Fruit fly (Drosophila melanogaster) whole organism, embryonic: ENCODE measurements around the gene Or82a.
A peak's percentile ranks its signal among the peaks of the same experiment; 100 is the strongest.

Source experiments
- Asciz ChIP-seq: fragments of 200-800 bp; sonication (Bioruptor generic); optimal IDR thresholded peaks from 2 replicates; lab custom pipeline; 2017; ENCODE audit warnings: missing biosample characterization, mild to moderate bottlenecking, missing genetic modification characterization, missing genetic modification reagents
- Atf-2 ChIP-seq: fragments of 200-800 bp; sonication (Bioruptor generic); optimal IDR thresholded peaks from 2 replicates; lab custom pipeline; 2016; ENCODE audit warnings: missing biosample characterization, missing genetic modification characterization
- CG10979 ChIP-seq: fragments of 200-800 bp; sonication (Bioruptor generic); optimal IDR thresholded peaks from 2 replicates; lab custom pipeline; 2018; ENCODE audit warnings: missing biosample characterization, mild to moderate bottlenecking, missing genetic modification characterization, moderate library complexity
- CG12219 ChIP-seq: fragments of 200-800 bp; sonication (Bioruptor generic); optimal IDR thresholded peaks from 3 replicates; lab custom pipeline; 2018; ENCODE audit warnings: missing biosample characterization, mild to moderate bottlenecking, missing genetic modification characterization
- CG14050 ChIP-seq: fragments of 200-800 bp; sonication (Bioruptor generic); IDR thresholded peaks from 3 replicates; pipeline ENCODE4 v1.3.6; 2022; ENCODE audit warnings: missing biosample characterization, missing genetic modification characterization
- CG15479 ChIP-seq: fragments of 200-800 bp; sonication (Bioruptor generic); optimal IDR thresholded peaks from 3 replicates; lab custom pipeline; 2019; ENCODE audit warnings: missing biosample characterization, mild to moderate bottlenecking, missing genetic modification characterization, moderate library complexity
- CG15514 ChIP-seq: fragments of 200-800 bp; sonication (Bioruptor generic); optimal IDR thresholded peaks from 3 replicates; lab custom pipeline; 2017; ENCODE audit warnings: missing biosample characterization, missing genetic modification characterization, mild to moderate bottlenecking, moderate library complexity, missing genetic modification reagents
- CG17612 ChIP-seq: fragments of 200-800 bp; sonication (Bioruptor generic); IDR thresholded peaks from 2 replicates; pipeline ENCODE4 v1.3.6; 2022; ENCODE audit warnings: missing biosample characterization, missing genetic modification characterization
- CG17912 ChIP-seq: fragments of 200-800 bp; sonication (Bioruptor generic); optimal IDR thresholded peaks from 2 replicates; lab custom pipeline; 2018; ENCODE audit warnings: missing biosample characterization, mild to moderate bottlenecking, missing genetic modification characterization
- CG32532 ChIP-seq: fragments of 200-800 bp; sonication (Bioruptor generic); IDR thresholded peaks from 2 replicates; pipeline ENCODE4 v1.3.6; 2022; ENCODE audit warnings: missing biosample characterization, missing genetic modification characterization
- CG34422 ChIP-seq: fragments of 200-800 bp; sonication (Bioruptor generic); IDR thresholded peaks from 3 replicates; pipeline ENCODE4 v1.3.6; 2022; ENCODE audit warnings: missing biosample characterization, missing genetic modification characterization
- CG3995 ChIP-seq: fragments of 200-800 bp; sonication (Bioruptor generic); optimal IDR thresholded peaks from 3 replicates; lab custom pipeline; 2016; ENCODE audit warnings: missing biosample characterization, missing genetic modification characterization
- CG42726 ChIP-seq: fragments of 200-800 bp; sonication (Bioruptor generic); IDR thresholded peaks from 2 replicates; pipeline ENCODE4 v1.3.6; 2022; ENCODE audit warnings: missing biosample characterization, missing genetic modification characterization; ENCODE audit not compliant: partially characterized antibody
- CG4820 ChIP-seq: fragments of 200-800 bp; sonication (Bioruptor generic); optimal IDR thresholded peaks from 3 replicates; lab custom pipeline; 2016; ENCODE audit warnings: missing biosample characterization, missing genetic modification characterization
- CG5180 ChIP-seq: fragments of 200-800 bp; sonication (Bioruptor generic); optimal IDR thresholded peaks from 3 replicates; lab custom pipeline; 2017; ENCODE audit warnings: missing biosample characterization, missing genetic modification characterization, mild to moderate bottlenecking, moderate library complexity, missing genetic modification reagents
- CG7372 ChIP-seq: fragments of 200-800 bp; sonication (Bioruptor generic); IDR thresholded peaks from 2 replicates; pipeline ENCODE4 v1.3.6; 2022; ENCODE audit warnings: missing biosample characterization, missing genetic modification characterization
- CG7987 ChIP-seq: fragments of 200-800 bp; sonication (Bioruptor generic); optimal IDR thresholded peaks from 2 replicates; lab custom pipeline; 2018; ENCODE audit warnings: missing biosample characterization, mild to moderate bottlenecking, missing genetic modification characterization, moderate library complexity
- CG8290 ChIP-seq, 3 experiments: fragments of 200-800 bp; sonication (Bioruptor generic); optimal IDR thresholded peaks; 2 replicates each; lab custom pipeline; 2016 to 2019; ENCODE audit warnings: missing biosample characterization in 3 of 3, missing genetic modification characterization in 3 of 3, mild to moderate bottlenecking in 2 of 3, moderate library complexity in 1 of 3
- CG8359 ChIP-seq: fragments of 200-800 bp; sonication (Bioruptor generic); optimal IDR thresholded peaks from 2 replicates; lab custom pipeline; 2017; ENCODE audit warnings: missing biosample characterization, mild to moderate bottlenecking, missing genetic modification characterization, borderline replicate concordance
- CG8478 ChIP-seq: fragments of >200 bp; optimal IDR thresholded peaks from 2 replicates; lab custom pipeline; 2018
- CG8944 ChIP-seq: fragments of 200-800 bp; sonication (Bioruptor generic); optimal IDR thresholded peaks from 3 replicates; lab custom pipeline; 2016; ENCODE audit warnings: missing biosample characterization, missing genetic modification characterization
- CkIIα-i1 ChIP-seq: fragments of 200-800 bp; sonication (Bioruptor generic); IDR thresholded peaks from 2 replicates; pipeline ENCODE4 v1.3.6; 2022; ENCODE audit warnings: missing biosample characterization, missing genetic modification characterization
- Dip2 ChIP-seq: fragments of 200-800 bp; sonication (Bioruptor generic); IDR thresholded peaks from 2 replicates; pipeline ENCODE4 v1.3.6; 2022; ENCODE audit warnings: missing biosample characterization, missing genetic modification characterization
- Dref ChIP-seq: fragments of 200-800 bp; sonication (Bioruptor generic); IDR thresholded peaks from 2 replicates; pipeline ENCODE4 v1.3.6; 2022; ENCODE audit warnings: missing biosample characterization, missing genetic modification characterization
- Hey ChIP-seq: fragments of 200-800 bp; sonication (Bioruptor generic); optimal IDR thresholded peaks from 3 replicates; lab custom pipeline; 2018; ENCODE audit warnings: missing biosample characterization, mild to moderate bottlenecking, missing genetic modification characterization
- Hsf ChIP-seq: fragments of 200-800 bp; sonication (Bioruptor generic); optimal IDR thresholded peaks from 3 replicates; lab custom pipeline; 2016; ENCODE audit warnings: missing biosample characterization, missing genetic modification characterization
- MTF-1 ChIP-seq: fragments of 200-800 bp; sonication (Bioruptor generic); optimal IDR thresholded peaks from 2 replicates; lab custom pipeline; 2018; ENCODE audit warnings: missing biosample characterization, mild to moderate bottlenecking, missing genetic modification characterization, borderline replicate concordance
- Meics ChIP-seq: fragments of 200-800 bp; sonication (Bioruptor generic); optimal IDR thresholded peaks from 2 replicates; lab custom pipeline; 2017; ENCODE audit warnings: missing biosample characterization, mild to moderate bottlenecking, missing genetic modification characterization
- Scr ChIP-seq: fragments of 200-800 bp; sonication (Bioruptor generic); IDR thresholded peaks from 2 replicates; pipeline ENCODE4 v1.3.6; 2022; ENCODE audit warnings: missing biosample characterization, missing genetic modification characterization; ENCODE audit not compliant: partially characterized antibody
- Vsx1 ChIP-seq: fragments of 200-800 bp; sonication (Bioruptor generic); optimal IDR thresholded peaks from 2 replicates; lab custom pipeline; 2017; ENCODE audit warnings: missing biosample characterization, mild to moderate bottlenecking, missing genetic modification characterization, missing genetic modification reagents
- bcd ChIP-seq: fragments of 200-800 bp; sonication (Bioruptor generic); optimal IDR thresholded peaks from 2 replicates; lab custom pipeline; 2017; ENCODE audit warnings: missing biosample characterization, mild to moderate bottlenecking, missing genetic modification characterization
- cad ChIP-seq: fragments of >200 bp; optimal IDR thresholded peaks from 2 replicates; lab custom pipeline; 2017; ENCODE audit warnings: missing biosample characterization, missing genetic modification characterization
- chinmo ChIP-seq: fragments of 200-800 bp; sonication (Bioruptor generic); IDR thresholded peaks from 4 replicates; pipeline ENCODE4 v1.3.6; 2022; ENCODE audit warnings: missing biosample characterization, missing genetic modification characterization; ENCODE audit not compliant: partially characterized antibody
- chm ChIP-seq: fragments of 200-800 bp; sonication (Bioruptor generic); IDR thresholded peaks from 2 replicates; pipeline ENCODE4 v1.3.6; 2022; ENCODE audit warnings: missing biosample characterization, missing genetic modification characterization
- esg ChIP-seq: fragments of 200-800 bp; sonication (Bioruptor generic); conservative IDR thresholded peaks from 2 replicates; pipeline ENCODE4 v1.3.6; 2022; ENCODE audit warnings: missing biosample characterization, missing genetic modification characterization
- exex ChIP-seq: fragments of 200-800 bp; sonication (Bioruptor generic); optimal IDR thresholded peaks from 4 replicates; lab custom pipeline; 2018; ENCODE audit warnings: missing biosample characterization, mild to moderate bottlenecking, missing genetic modification characterization, moderate library complexity
- fd64A ChIP-seq: fragments of 200-800 bp; sonication (Bioruptor generic); optimal IDR thresholded peaks from 3 replicates; lab custom pipeline; 2018; ENCODE audit warnings: missing biosample characterization, mild to moderate bottlenecking, missing genetic modification characterization
- gsb ChIP-seq: fragments of 200-800 bp; sonication (Bioruptor generic); IDR thresholded peaks from 2 replicates; pipeline ENCODE4 v1.3.6; 2022; ENCODE audit warnings: missing biosample characterization, missing genetic modification characterization
- hbn ChIP-seq: fragments of 200-800 bp; sonication (Bioruptor generic); IDR thresholded peaks from 2 replicates; pipeline ENCODE4 v1.3.6; 2022; ENCODE audit warnings: missing biosample characterization, missing genetic modification characterization; ENCODE audit not compliant: partially characterized antibody
- jigr1 ChIP-seq: fragments of 200-800 bp; sonication (Bioruptor generic); IDR thresholded peaks from 3 replicates; pipeline ENCODE4 v1.3.6; 2022; ENCODE audit warnings: missing biosample characterization, missing genetic modification characterization
- kni ChIP-seq: fragments of 200-800 bp; sonication (Bioruptor generic); optimal IDR thresholded peaks from 3 replicates; lab custom pipeline; 2017; ENCODE audit warnings: mild to moderate bottlenecking, missing biosample characterization, missing genetic modification reagents, missing genetic modification characterization
- nom ChIP-seq: fragments of 200-800 bp; sonication (Bioruptor generic); optimal IDR thresholded peaks from 2 replicates; lab custom pipeline; 2017; ENCODE audit warnings: missing biosample characterization, missing genetic modification characterization, mild to moderate bottlenecking, moderate library complexity, missing genetic modification reagents
- pnt ChIP-seq: fragments of 200-800 bp; sonication (Bioruptor generic); optimal IDR thresholded peaks from 3 replicates; lab custom pipeline; 2016; ENCODE audit warnings: missing biosample characterization, missing genetic modification characterization
- ro ChIP-seq: fragments of 200-800 bp; sonication (Bioruptor generic); IDR thresholded peaks from 2 replicates; pipeline ENCODE4 v1.3.6; 2022; ENCODE audit warnings: missing biosample characterization, missing genetic modification characterization
- shn ChIP-seq: fragments of 200-800 bp; sonication (Bioruptor generic); optimal IDR thresholded peaks from 3 replicates; lab custom pipeline; 2016; ENCODE audit warnings: missing biosample characterization, missing genetic modification characterization
- sim ChIP-seq: fragments of 200-800 bp; sonication (Bioruptor generic); IDR thresholded peaks from 2 replicates; pipeline ENCODE4 v1.3.6; 2022; ENCODE audit warnings: missing biosample characterization, missing genetic modification characterization
- slp2 ChIP-seq: fragments of 200-800 bp; sonication (Bioruptor generic); optimal IDR thresholded peaks from 2 replicates; lab custom pipeline; 2016; ENCODE audit warnings: missing biosample characterization, missing genetic modification characterization
- ssp ChIP-seq: fragments of 200-800 bp; sonication (Bioruptor generic); IDR thresholded peaks from 2 replicates; pipeline ENCODE4 v1.3.6; 2022; ENCODE audit warnings: missing biosample characterization, missing genetic modification characterization

Or82a gene

dm6 chr3R:4215264-4215993, 41.3 kb upstream of the Or82a start, which contains the start of gene CG14636 (continued):
- TF ChIP-seq sim (GFP tag; lab: Robert Waterston, UW) (peak; percentile 42; the same call in 1 of the 2 replicates), CG8478 (lab: Kevin White, UChicago) (no peak), CG5180 (peak; percentile 47), pnt (GFP tag; lab: Kevin White, UChicago) (peak; percentile 73), CG7987 (GFP tag; lab: Kevin White, UChicago) (no peak), esg (GFP tag; lab: Robert Waterston, UW) (peak; percentile 77), CG3995 (peak; percentile 12), ssp (peak; percentile 65), shn (peak; percentile 74), CG34422 (GFP tag; lab: Robert Waterston, UW) (peak; percentile 80), Hey (tag; lab: Kevin White, UChicago) (no peak), ro (GFP tag; lab: Robert Waterston, UW) (peak; percentile 47; the same call in 1 of the 2 replicates), kni (GFP tag; lab: Kevin White, UChicago) (no peak), CG14050 (GFP tag; lab: Robert Waterston, UW) (peak; percentile 52; the same call in 2 of the 3 replicates), nom (peak; percentile 34), CG42726 (GFP tag; lab: Robert Waterston, UW) (no peak), Vsx1 (GFP tag; lab: Kevin White, UChicago) (no peak), CG8290 (GFP tag; optimal IDR thresholded peaks at IDR 0.05; lab: Kevin White, UChicago) (no peak), CG8290 (tag; optimal IDR thresholded peaks at IDR 0.05; lab: Kevin White, UChicago) (peak in 1 of 2 experiments; percentile 62), CG8359 (no peak), slp2 (GFP tag; lab: Kevin White, UChicago) (peak; percentile 74), CG17612 (GFP tag; lab: Robert Waterston, UW) (peak; percentile 58), CG32532 (GFP tag; lab: Robert Waterston, UW) (peak; percentile 82), Meics (peak; percentile 77), CG4820 (peak; percentile 39), bcd (GFP tag; lab: Kevin White, UChicago) (peak; percentile 71), CkIIα-i1 (0 out of 2 replicates have a peak, but pooled peaks have one; percentile 37), Scr (GFP tag; lab: Robert Waterston, UW) (no peak), fd64A (GFP tag; lab: Kevin White, UChicago) (no peak), Dref (0 out of 2 replicates have a peak, but pooled peaks have one; percentile 8), gsb (GFP tag; lab: Robert Waterston, UW) (peak; percentile 67), jigr1 (GFP tag; lab: Robert Waterston, UW) (peak; percentile 67; the same call in 2 of the 3 replicates), CG15514 (GFP tag; lab: Kevin White, UChicago) (peak; percentile 73), CG8944 (GFP tag; lab: Kevin White, UChicago) (peak; percentile 63), Dip2 (GFP tag; lab: Robert Waterston, UW) (0 out of 2 replicates have a peak, but pooled peaks have one; percentile 17), Asciz (GFP tag; lab: Kevin White, UChicago) (peak; percentile 41), Hsf (GFP tag; lab: Kevin White, UChicago) (peak; percentile 72), cad (GFP tag; lab: Kevin White, UChicago) (no peak), hbn (GFP tag; lab: Robert Waterston, UW) (no peak), Atf-2 (peak; percentile 57), CG10979 (tag; lab: Kevin White, UChicago) (no peak), MTF-1 (GFP tag; lab: Kevin White, UChicago) (no peak), CG15479 (GFP tag; lab: Kevin White, UChicago) (no peak), exex (tag; lab: Kevin White, UChicago) (no peak), CG7372 (GFP tag; lab: Robert Waterston, UW) (peak; percentile 77), chinmo (GFP tag; lab: Robert Waterston, UW) (peak; percentile 90), CG12219 (GFP tag; lab: Kevin White, UChicago) (peak; percentile 58), chm (no peak; the same call in 1 of the 2 replicates), CG17912 (GFP tag; lab: Kevin White, UChicago) (peak; percentile 21)
